Fruit fly (Drosophila melanogaster): Measurements from ENCODE around the gene Peritrophin-15a.

Gene Peritrophin-15a

dm6 chr2L:8411530-8411929, 15.6 kb upstream of the Peritrophin-15a start, which contains the start of gene Naglu (continued):
- TF ChIP-seq CG31627 (GFP tag; optimal IDR thresholded peaks at IDR 0.05) = peak; percentile 12
- TF ChIP-seq svp (GFP tag) = peak; percentile 93
- no peak for TF ChIP-seq CG34406 (GFP tag; optimal IDR thresholded peaks at IDR 0.05)
- TF ChIP-seq CG9139 (GFP tag; optimal IDR thresholded peaks at IDR 0.05) = no peak
- no peak for TF ChIP-seq Hr38 (GFP tag; optimal IDR thresholded peaks at IDR 0.05)
- TF ChIP-seq Sox102F (GFP tag; optimal IDR thresholded peaks at IDR 0.05) = no peak
- TF ChIP-seq Ets21C (GFP tag; optimal IDR thresholded peaks at IDR 0.05) = no peak
- peak; percentile 32 for TF ChIP-seq CG8632 (GFP tag; optimal IDR thresholded peaks at IDR 0.05)
- no peak for TF ChIP-seq eg (GFP tag; IDR thresholded peaks at IDR 0.05)
- peak; percentile 0 for TF ChIP-seq CG6854 (GFP tag; optimal IDR thresholded peaks at IDR 0.05)
- no peak for TF ChIP-seq CG7368 (GFP tag; optimal IDR thresholded peaks at IDR 0.05)
- TF ChIP-seq CG1621 (tag; optimal IDR thresholded peaks at IDR 0.05) = no peak
- TF ChIP-seq Blimp-1 (GFP tag; optimal IDR thresholded peaks at IDR 0.05) = peak; percentile 40
- no peak for TF ChIP-seq topi (GFP tag; optimal IDR thresholded peaks at IDR 0.05)
- TF ChIP-seq esn (GFP tag; optimal IDR thresholded peaks at IDR 0.05) = peak; percentile 53
- no peak for TF ChIP-seq CG3032 (tag; optimal IDR thresholded peaks at IDR 0.05)
- TF ChIP-seq CG6792 (GFP tag; optimal IDR thresholded peaks at IDR 0.05) = peak; percentile 46
- TF ChIP-seq spab (GFP tag; optimal IDR thresholded peaks at IDR 0.05) = no peak

dm6 chr2L:8403286-8404270, 7.7 kb upstream of the Peritrophin-15a start, which contains the start of gene emb:
emb (plus strand) TSS chr2L:8403573.
- TF ChIP-seq CG8632 (GFP tag; optimal IDR thresholded peaks at IDR 0.05) = no peak
- no peak for TF ChIP-seq CG10669 (GFP tag; optimal IDR thresholded peaks at IDR 0.05)
- TF ChIP-seq OdsH (GFP tag; optimal IDR thresholded peaks at IDR 0.05) = peak; percentile 30
- TF ChIP-seq pdm3 (GFP tag; optimal IDR thresholded peaks at IDR 0.05) = no peak
- no peak for TF ChIP-seq Smox (GFP tag; optimal IDR thresholded peaks at IDR 0.05)
- no peak for TF ChIP-seq Met (GFP tag; optimal IDR thresholded peaks at IDR 0.05)
- TF ChIP-seq Ets96B (tag; optimal IDR thresholded peaks at IDR 0.05) = peak; percentile 50
- no peak for TF ChIP-seq Eip75B (GFP tag; optimal IDR thresholded peaks at IDR 0.05)
- TF ChIP-seq Lpt (GFP tag; optimal IDR thresholded peaks at IDR 0.05) = no peak
- peak; percentile 62 for TF ChIP-seq CG31627 (GFP tag; optimal IDR thresholded peaks at IDR 0.05)
- no peak for TF ChIP-seq Eip93F (GFP tag; optimal IDR thresholded peaks at IDR 0.05)
- no peak for TF ChIP-seq net (GFP tag; optimal IDR thresholded peaks at IDR 0.05)
- no peak for TF ChIP-seq CG7368 (GFP tag; optimal IDR thresholded peaks at IDR 0.05)
- TF ChIP-seq CG8319 (GFP tag; optimal IDR thresholded peaks at IDR 0.05) = no peak
- no peak for TF ChIP-seq Gug (GFP tag; IDR thresholded peaks at IDR 0.05)
- TF ChIP-seq lz (GFP tag; optimal IDR thresholded peaks at IDR 0.05) = peak; percentile 36
- no peak for TF ChIP-seq CG11902 (GFP tag; optimal IDR thresholded peaks at IDR 0.05)
- TF ChIP-seq spab (GFP tag; optimal IDR thresholded peaks at IDR 0.05) = no peak
- TF ChIP-seq CG6854 (GFP tag; optimal IDR thresholded peaks at IDR 0.05) = peak; percentile 69
- no peak for TF ChIP-seq vri (GFP tag; optimal IDR thresholded peaks at IDR 0.05)
- no peak for TF ChIP-seq CG11762 (GFP tag; optimal IDR thresholded peaks at IDR 0.05; ENCODE audit: insufficient read depth)
- no peak for TF ChIP-seq Hr4 (GFP tag; optimal IDR thresholded peaks at IDR 0.05)
- TF ChIP-seq Sox14 (GFP tag; optimal IDR thresholded peaks at IDR 0.05) = peak; percentile 70
- peak; percentile 62 for TF ChIP-seq CG15336 (GFP tag; IDR thresholded peaks at IDR 0.05)
- no peak for TF ChIP-seq Hr39 (GFP tag; optimal IDR thresholded peaks at IDR 0.05)
- no peak for TF ChIP-seq CG6276 (GFP tag; optimal IDR thresholded peaks at IDR 0.05)
- TF ChIP-seq svp (GFP tag) = no peak
- peak; percentile 76 for TF ChIP-seq CG6808 (GFP tag; optimal IDR thresholded peaks at IDR 0.05)
- TF ChIP-seq CG4318 (GFP tag; optimal IDR thresholded peaks at IDR 0.05) = no peak
- TF ChIP-seq ss (GFP tag; optimal IDR thresholded peaks at IDR 0.05) = peak in 1 of 2 experiments; percentile 89
- TF ChIP-seq cyc (GFP tag; optimal IDR thresholded peaks at IDR 0.05) = peak; percentile 37
- no peak for TF ChIP-seq CG16779 (tag; optimal IDR thresholded peaks at IDR 0.05)
- TF ChIP-seq fd85E (GFP tag; optimal IDR thresholded peaks at IDR 0.05) = no peak
- peak; percentile 79 for TF ChIP-seq CG8119 (GFP tag; IDR thresholded peaks at IDR 0.05)
- no peak for TF ChIP-seq CG9139 (GFP tag; optimal IDR thresholded peaks at IDR 0.05)
- no peak for TF ChIP-seq achi (GFP tag; optimal IDR thresholded peaks at IDR 0.05)
- no peak for TF ChIP-seq CG6792 (GFP tag; optimal IDR thresholded peaks at IDR 0.05)
- peak; percentile 79 for TF ChIP-seq CG6163 (GFP tag; IDR thresholded peaks at IDR 0.05)

All from whole organism, prepupa.